Worm (Caenorhabditis elegans) whole organism, late embryonic: Measurements from ENCODE around the gene bli-6.

Experiments used
- C08G9.2 ChIP-seq: sonication (generic microtip); optimal IDR thresholded peaks from 2 replicates; lab custom pipeline; 2016; ENCODE audit warnings: mild to moderate bottlenecking, missing genetic modification characterization, moderate library complexity, missing compliant biosample characterization
- F13H6.1 ChIP-seq: sonication (generic microtip); optimal IDR thresholded peaks from 2 replicates; lab custom pipeline; 2016; ENCODE audit warnings: missing genetic modification characterization, missing compliant biosample characterization
- K02D7.2 ChIP-seq: sonication (generic microtip); optimal IDR thresholded peaks from 2 replicates; lab custom pipeline; 2017; ENCODE audit warnings: mild to moderate bottlenecking, missing genetic modification characterization, missing compliant biosample characterization
- Y22D7AL.16 ChIP-seq: sonication (generic microtip); optimal IDR thresholded peaks from 2 replicates; lab custom pipeline; 2016; ENCODE audit warnings: missing genetic modification characterization, missing compliant biosample characterization
- ceh-14 ChIP-seq: sonication (generic microtip); optimal IDR thresholded peaks from 2 replicates; lab custom pipeline; 2016; ENCODE audit warnings: missing genotype, missing genetic modification characterization, missing compliant biosample characterization
- ceh-22 ChIP-seq: sonication (generic microtip); optimal IDR thresholded peaks from 2 replicates; lab custom pipeline; 2017; ENCODE audit warnings: missing biosample characterization, missing genetic modification characterization
- ceh-30 ChIP-seq: fragments of 150-350 bp; optimal IDR thresholded peaks from 2 replicates; lab custom pipeline; 2014; ENCODE audit warnings: missing biosample characterization, missing genetic modification characterization
- ceh-31 ChIP-seq: sonication (generic microtip); optimal IDR thresholded peaks from 2 replicates; lab custom pipeline; 2016; ENCODE audit warnings: missing genetic modification characterization, missing compliant biosample characterization
- ceh-45 ChIP-seq: fragments of 200-800 bp; sonication (Bioruptor generic); IDR thresholded peaks from 2 replicates; pipeline ENCODE4 v1.3.6; 2022; ENCODE audit warnings: missing genetic modification reagents, missing genetic modification characterization, missing compliant biosample characterization
- ceh-48 ChIP-seq: sonication (generic microtip); optimal IDR thresholded peaks from 2 replicates; lab custom pipeline; 2016; ENCODE audit warnings: missing genetic modification characterization, inconsistent platforms, missing compliant biosample characterization
- ceh-6 ChIP-seq: fragments of 200-800 bp; sonication (Bioruptor generic); optimal IDR thresholded peaks from 2 replicates; lab custom pipeline; 2018; ENCODE audit warnings: mild to moderate bottlenecking, missing genetic modification characterization, missing compliant biosample characterization
- ceh-9 ChIP-seq: sonication (generic microtip); optimal IDR thresholded peaks from 2 replicates; lab custom pipeline; 2016; ENCODE audit warnings: mild to moderate bottlenecking, missing genetic modification characterization, inconsistent platforms, missing compliant biosample characterization
- dmd-4 ChIP-seq: sonication (generic microtip); optimal IDR thresholded peaks from 2 replicates; lab custom pipeline; 2016; ENCODE audit warnings: borderline replicate concordance, missing genetic modification characterization, missing compliant biosample characterization
- elt-2 ChIP-seq: sonication (generic microtip); optimal IDR thresholded peaks from 2 replicates; lab custom pipeline; 2016; ENCODE audit warnings: missing genetic modification reagents, missing genetic modification characterization, missing compliant biosample characterization
- fkh-10 ChIP-seq: fragments of 150-350 bp; optimal IDR thresholded peaks from 2 replicates; lab custom pipeline; 2014; ENCODE audit warnings: missing biosample characterization, missing genetic modification reagents, missing genetic modification characterization
- gmeb-2 ChIP-seq: sonication (generic microtip); optimal IDR thresholded peaks from 2 replicates; lab custom pipeline; 2016; ENCODE audit warnings: missing genetic modification characterization, inconsistent platforms, missing compliant biosample characterization
- hlh-30 ChIP-seq: sonication (generic microtip); optimal IDR thresholded peaks from 2 replicates; lab custom pipeline; 2017; ENCODE audit warnings: antibody characterized with exemption, missing genetic modification characterization, missing compliant biosample characterization; ENCODE audit not compliant: insufficient read depth
- hlh-6 ChIP-seq: sonication (generic microtip); optimal IDR thresholded peaks from 2 replicates; lab custom pipeline; 2016; ENCODE audit warnings: missing genotype, missing genetic modification characterization, missing compliant biosample characterization
- lim-6 ChIP-seq: sonication (generic microtip); optimal IDR thresholded peaks from 2 replicates; lab custom pipeline; 2016; ENCODE audit warnings: missing genetic modification characterization, missing compliant biosample characterization
- lin-11 ChIP-seq: fragments of 200-800 bp; sonication (Bioruptor generic); optimal IDR thresholded peaks from 2 replicates; lab custom pipeline; 2018; ENCODE audit warnings: mild to moderate bottlenecking, missing genetic modification characterization, missing compliant biosample characterization
- madf-2 ChIP-seq: sonication (generic microtip); optimal IDR thresholded peaks from 2 replicates; lab custom pipeline; 2017; ENCODE audit warnings: missing genetic modification characterization, missing compliant biosample characterization
- mec-3 ChIP-seq: sonication (generic microtip); optimal IDR thresholded peaks from 2 replicates; lab custom pipeline; 2016; ENCODE audit warnings: borderline replicate concordance, missing genetic modification characterization, missing compliant biosample characterization
- nfya-1 ChIP-seq: sonication (generic microtip); optimal IDR thresholded peaks from 2 replicates; lab custom pipeline; 2017; ENCODE audit warnings: missing genetic modification characterization, mild to moderate bottlenecking, missing compliant biosample characterization, antibody characterized with exemption, moderate library complexity
- nhr-232 ChIP-seq: sonication (generic microtip); optimal IDR thresholded peaks from 2 replicates; lab custom pipeline; 2016; ENCODE audit warnings: missing genetic modification characterization, missing compliant biosample characterization
- npax-4 ChIP-seq: sonication (generic microtip); optimal IDR thresholded peaks from 2 replicates; lab custom pipeline; 2016; ENCODE audit warnings: missing genetic modification characterization, missing compliant biosample characterization
- pha-2 ChIP-seq: sonication (generic microtip); optimal IDR thresholded peaks from 2 replicates; lab custom pipeline; 2017; ENCODE audit warnings: mild to moderate bottlenecking, missing genetic modification characterization, missing compliant biosample characterization
- ref-2 ChIP-seq: sonication (generic microtip); optimal IDR thresholded peaks from 2 replicates; lab custom pipeline; 2016; ENCODE audit warnings: missing genetic modification characterization, missing compliant biosample characterization
- rnt-1 ChIP-seq: sonication (generic microtip); optimal IDR thresholded peaks from 2 replicates; lab custom pipeline; 2016; ENCODE audit warnings: missing genetic modification characterization, missing compliant biosample characterization
- sdc-2 ChIP-seq: sonication (generic microtip); optimal IDR thresholded peaks from 2 replicates; lab custom pipeline; 2016; ENCODE audit warnings: missing genotype, missing genetic modification characterization, missing compliant biosample characterization
- sox-2 ChIP-seq: fragments of 200-800 bp; sonication (Bioruptor generic); IDR thresholded peaks from 2 replicates; pipeline ENCODE4 v1.3.6; 2022; ENCODE audit warnings: missing genetic modification reagents, missing genetic modification characterization, missing compliant biosample characterization
- tbx-2 ChIP-seq: sonication (generic microtip); optimal IDR thresholded peaks from 2 replicates; lab custom pipeline; 2016; ENCODE audit warnings: missing genetic modification characterization, missing compliant biosample characterization
- unc-42 ChIP-seq: sonication (generic microtip); optimal IDR thresholded peaks from 2 replicates; lab custom pipeline; 2016; ENCODE audit warnings: missing genotype, missing genetic modification characterization, missing compliant biosample characterization
- unc-86 ChIP-seq: sonication (generic microtip); optimal IDR thresholded peaks from 2 replicates; lab custom pipeline; 2016; ENCODE audit warnings: missing genetic modification characterization, missing compliant biosample characterization
- zip-5 ChIP-seq: sonication (generic microtip); optimal IDR thresholded peaks from 2 replicates; lab custom pipeline; 2016; ENCODE audit warnings: missing genetic modification characterization, missing compliant biosample characterization
- ztf-16 ChIP-seq: sonication (generic microtip); optimal IDR thresholded peaks from 2 replicates; lab custom pipeline; 2017; ENCODE audit warnings: missing genetic modification characterization, missing compliant biosample characterization

The bli-6 gene

ce11 chrIV:6366032-6366431 lies 10.8 kb upstream of the bli-6 start:
- TF ChIP-seq fkh-10 (GFP tag; lab: Kevin White, UChicago) = peak; percentile 36
- TF ChIP-seq rnt-1 (tag; lab: Kevin White, UChicago) = no peak
- no peak for TF ChIP-seq lim-6 (tag; lab: Kevin White, UChicago)
- no peak for TF ChIP-seq npax-4 (tag; lab: Kevin White, UChicago)
- TF ChIP-seq unc-42 = peak; percentile 94

- peak; percentile 43 for TF ChIP-seq unc-42
- TF ChIP-seq unc-86 (tag; lab: Kevin White, UChicago) = no peak
- peak; percentile 13 for TF ChIP-seq tbx-2
- peak; percentile 42 for TF ChIP-seq C08G9.2 (tag; lab: Kevin White, UChicago)
- peak; percentile 56 for TF ChIP-seq ceh-31 (tag; lab: Kevin White, UChicago)
Measured at ce11 chrIV:6369489-6369888, 7.4 kb upstream of the bli-6 start.

- TF ChIP-seq zip-5 (no peak), sdc-2 (tag; lab: Kevin White, UChicago) (no peak), ref-2 (tag; lab: Kevin White, UChicago) (no peak), hlh-6 (no peak), dmd-4 (tag; lab: Kevin White, UChicago) (no peak), gmeb-2 (no peak), ceh-9 (tag; lab: Kevin White, UChicago) (no peak), ceh-22 (tag; lab: Kevin White, UChicago) (no peak), nhr-232 (tag; lab: Kevin White, UChicago) (no peak), K02D7.2 (tag; lab: Kevin White, UChicago) (no peak), F13H6.1 (tag; lab: Kevin White, UChicago) (no peak), ceh-48 (no peak)
- TF ChIP-seq, all 69 proteins: peak for 0
Measured at ce11 chrIV:6372267-6372666, 4.6 kb upstream of the bli-6 start.

ce11 chrIV:6372993-6373392 lies 3.9 kb upstream of the bli-6 start, which contains the start of gene smg-3:
TSS of gene smg-3 (minus strand) at chrIV:6373093.
- TF ChIP-seq tbx-2 (no peak), sox-2 (GFP tag; lab: Robert Waterston, UW) (no peak), ceh-48 (no peak), ceh-30 (tag; lab: Kevin White, UChicago) (no peak), ceh-14 (no peak), hlh-30 (tag; lab: Kevin White, UChicago) (no peak), lin-11 (tag; lab: Kevin White, UChicago) (no peak), ceh-6 (no peak), madf-2 (tag; lab: Kevin White, UChicago) (no peak), elt-2 (no peak), Y22D7AL.16 (no peak), zip-5 (no peak), lim-6 (tag; lab: Kevin White, UChicago) (no peak)

ce11 chrIV:6373721-6374120 lies 3.1 kb upstream of the bli-6 start:
- no peak for TF ChIP-seq ztf-16
- no peak for TF ChIP-seq nfya-1 (tag; lab: Kevin White, UChicago)
- no peak for TF ChIP-seq lin-11 (tag; lab: Kevin White, UChicago)
- no peak for TF ChIP-seq zip-5
- no peak for TF ChIP-seq pha-2 (tag; lab: Kevin White, UChicago)
- no peak for TF ChIP-seq mec-3 (tag; lab: Kevin White, UChicago)
- TF ChIP-seq sdc-2 (tag; lab: Kevin White, UChicago) = no peak
- TF ChIP-seq ceh-9 (tag; lab: Kevin White, UChicago) = no peak
- no peak for TF ChIP-seq ceh-14
- no peak for TF ChIP-seq npax-4 (tag; lab: Kevin White, UChicago)
- no peak for TF ChIP-seq gmeb-2
- no peak for TF ChIP-seq ceh-6
- no peak for TF ChIP-seq Y22D7AL.16
- TF ChIP-seq ceh-45 = no peak
